Fruit fly (Drosophila melanogaster) whole organism, embryonic: ENCODE data around the gene CG17202.

Source experiments
- Awh ChIP-seq: fragments of 200-800 bp; sonication (Bioruptor generic); IDR thresholded peaks from 2 replicates; pipeline ENCODE4, ENCODE4 v1.3.6; 2022; ENCODE audit warnings: missing biosample characterization, missing genetic modification characterization
- CG10431 ChIP-seq: fragments of 200-800 bp; sonication (Bioruptor generic); optimal IDR thresholded peaks from 3 replicates; lab custom pipeline; 2018; ENCODE audit warnings: missing biosample characterization, mild to moderate bottlenecking, missing genetic modification characterization
- CG12299 ChIP-seq: fragments of 200-800 bp; sonication (Bioruptor generic); optimal IDR thresholded peaks from 2 replicates; lab custom pipeline; 2018; ENCODE audit warnings: missing biosample characterization, mild to moderate bottlenecking, missing genetic modification characterization
- CG13296 ChIP-seq: fragments of 200-800 bp; sonication (Bioruptor generic); optimal IDR thresholded peaks from 3 replicates; lab custom pipeline; 2018; ENCODE audit warnings: missing biosample characterization, mild to moderate bottlenecking, missing genetic modification characterization
- CG13894 ChIP-seq: fragments of 200-800 bp; sonication (Bioruptor generic); optimal IDR thresholded peaks from 3 replicates; lab custom pipeline; 2018; ENCODE audit warnings: missing biosample characterization, mild to moderate bottlenecking, missing genetic modification characterization, moderate library complexity
- CG1647 ChIP-seq: fragments of 200-800 bp; sonication (Bioruptor generic); optimal IDR thresholded peaks from 3 replicates; lab custom pipeline; 2016; ENCODE audit warnings: missing biosample characterization, missing genetic modification characterization
- CG17186 ChIP-seq: fragments of 200-800 bp; sonication (Bioruptor generic); optimal IDR thresholded peaks from 3 replicates; lab custom pipeline; 2017; ENCODE audit warnings: missing biosample characterization, missing genetic modification reagents, missing genetic modification characterization
- CG17328 ChIP-seq: fragments of 200-800 bp; sonication (Bioruptor generic); IDR thresholded peaks from 2 replicates; pipeline ENCODE4 v1.3.6; 2022; ENCODE audit warnings: missing biosample characterization, missing genetic modification characterization
- CG17568 ChIP-seq: fragments of 200-800 bp; sonication (Bioruptor generic); optimal IDR thresholded peaks from 2 replicates; lab custom pipeline; 2018; ENCODE audit warnings: missing biosample characterization, mild to moderate bottlenecking, missing genetic modification characterization, moderate library complexity
- CG18011 ChIP-seq: fragments of 200-800 bp; sonication (Bioruptor generic); optimal IDR thresholded peaks from 2 replicates; lab custom pipeline; 2017; ENCODE audit warnings: missing biosample characterization, missing genetic modification characterization, mild to moderate bottlenecking, moderate library complexity, missing genotype
- CG18599 ChIP-seq: fragments of 200-800 bp; sonication (Bioruptor generic); optimal IDR thresholded peaks from 3 replicates; lab custom pipeline; 2017; ENCODE audit warnings: missing biosample characterization, missing genetic modification characterization, mild to moderate bottlenecking, moderate library complexity, missing genetic modification reagents
- CG2678 ChIP-seq: fragments of 200-800 bp; sonication (Bioruptor generic); optimal IDR thresholded peaks from 3 replicates; lab custom pipeline; 2019; ENCODE audit warnings: missing biosample characterization, mild to moderate bottlenecking, missing genetic modification characterization, moderate library complexity
- CG30403 ChIP-seq: fragments of 200-800 bp; sonication (Bioruptor generic); optimal IDR thresholded peaks from 3 replicates; lab custom pipeline; 2016; ENCODE audit warnings: missing biosample characterization, missing genetic modification characterization
- CG31388 ChIP-seq: fragments of 200-800 bp; sonication (Bioruptor generic); optimal IDR thresholded peaks from 2 replicates; lab custom pipeline; 2016; ENCODE audit warnings: missing biosample characterization, missing genetic modification characterization
- CG7786 ChIP-seq: fragments of 200-800 bp; sonication (Bioruptor generic); optimal IDR thresholded peaks from 2 replicates; lab custom pipeline; 2016; ENCODE audit warnings: missing biosample characterization, missing genetic modification characterization
- D19B ChIP-seq: fragments of 200-800 bp; sonication (Bioruptor generic); optimal IDR thresholded peaks from 2 replicates; lab custom pipeline; 2017; ENCODE audit warnings: missing biosample characterization, mild to moderate bottlenecking, missing genetic modification characterization
- Doc2 ChIP-seq: fragments of 200-800 bp; sonication (Bioruptor generic); IDR thresholded peaks from 2 replicates; pipeline ENCODE4 v1.3.6; 2022; ENCODE audit warnings: missing biosample characterization, missing genetic modification characterization
- E2f2 ChIP-seq: fragments of 200-800 bp; sonication (Bioruptor generic); IDR thresholded peaks from 2 replicates; pipeline ENCODE4 v1.3.6; 2022; ENCODE audit warnings: missing biosample characterization, missing genetic modification characterization
- ERR ChIP-seq: fragments of 200-800 bp; sonication (Bioruptor generic); optimal IDR thresholded peaks from 2 replicates; lab custom pipeline; 2016; ENCODE audit warnings: missing biosample characterization, missing genetic modification characterization
- Gug ChIP-seq: fragments of 200-800 bp; sonication (Bioruptor generic); IDR thresholded peaks from 4 replicates; pipeline ENCODE4 v1.3.6; 2022; ENCODE audit warnings: missing biosample characterization, missing genetic modification characterization
- H2.0 ChIP-seq: fragments of 200-800 bp; sonication (Bioruptor generic); IDR thresholded peaks from 2 replicates; pipeline ENCODE4 v1.3.6; 2022; ENCODE audit warnings: missing biosample characterization, missing genetic modification characterization
- Hr3 ChIP-seq: fragments of 200-800 bp; sonication (Bioruptor generic); optimal IDR thresholded peaks from 3 replicates; lab custom pipeline; 2016; ENCODE audit warnings: missing biosample characterization, missing genetic modification characterization
- Lhr ChIP-seq: fragments of 200-800 bp; sonication (Bioruptor generic); optimal IDR thresholded peaks from 3 replicates; lab custom pipeline; 2017; ENCODE audit warnings: mild to moderate bottlenecking, missing biosample characterization, missing genetic modification reagents, missing genetic modification characterization
- Lim3 ChIP-seq: fragments of 200-800 bp; sonication (Bioruptor generic); IDR thresholded peaks from 2 replicates; pipeline ENCODE4 v1.3.6; 2022; ENCODE audit warnings: missing biosample characterization, missing genetic modification characterization
- Meics ChIP-seq: fragments of 200-800 bp; sonication (Bioruptor generic); optimal IDR thresholded peaks from 2 replicates; lab custom pipeline; 2017; ENCODE audit warnings: missing biosample characterization, mild to moderate bottlenecking, missing genetic modification characterization
- NC2α ChIP-seq: fragments of 200-800 bp; sonication (Bioruptor generic); optimal IDR thresholded peaks from 2 replicates; lab custom pipeline; 2016; ENCODE audit warnings: missing biosample characterization, missing genetic modification characterization
- NC2β ChIP-seq: fragments of 200-800 bp; sonication (Bioruptor generic); optimal IDR thresholded peaks from 2 replicates; lab custom pipeline; 2016; ENCODE audit warnings: missing biosample characterization, missing genetic modification characterization
- Pdp1 ChIP-seq, 2 experiments: fragments of 200-800 bp; sonication (Bioruptor generic); optimal IDR thresholded peaks; 3 replicates each; lab custom pipeline; 2016; ENCODE audit warnings: missing biosample characterization in 2 of 2, missing genetic modification characterization in 2 of 2, mild to moderate bottlenecking in 1 of 2, moderate library complexity in 1 of 2
- Ptx1 ChIP-seq: fragments of 200-800 bp; sonication (Bioruptor generic); IDR thresholded peaks from 2 replicates; pipeline ENCODE4 v1.3.6; 2022; ENCODE audit warnings: missing biosample characterization, missing genetic modification characterization
- Sry-β ChIP-seq: fragments of 200-800 bp; sonication (Bioruptor generic); optimal IDR thresholded peaks from 2 replicates; lab custom pipeline; 2018; ENCODE audit warnings: missing biosample characterization, mild to moderate bottlenecking, missing genetic modification characterization, moderate library complexity
- abd-A ChIP-seq: fragments of 200-800 bp; sonication (Bioruptor generic); optimal IDR thresholded peaks from 3 replicates; lab custom pipeline; 2019; ENCODE audit warnings: missing biosample characterization, mild to moderate bottlenecking, missing genetic modification characterization, moderate library complexity
- ase ChIP-seq: fragments of 200-800 bp; sonication (Bioruptor generic); IDR thresholded peaks from 3 replicates; pipeline ENCODE4 v1.3.6; 2022; ENCODE audit warnings: missing biosample characterization, missing genetic modification characterization
- chif ChIP-seq, 2 experiments: fragments of 200-800 bp; sonication (Bioruptor generic); optimal IDR thresholded peaks; 3 replicates each; lab custom pipeline; 2016; ENCODE audit warnings: missing biosample characterization in 2 of 2, missing genetic modification characterization in 2 of 2
- chinmo ChIP-seq: fragments of 200-800 bp; sonication (Bioruptor generic); IDR thresholded peaks from 4 replicates; pipeline ENCODE4 v1.3.6; 2022; ENCODE audit warnings: missing biosample characterization, missing genetic modification characterization; ENCODE audit not compliant: partially characterized antibody
- croc ChIP-seq: fragments of 200-800 bp; sonication (Bioruptor generic); conservative IDR thresholded peaks from 3 replicates; pipeline ENCODE4 v1.3.6; 2022; ENCODE audit warnings: missing biosample characterization, missing genetic modification characterization
- dimm ChIP-seq: fragments of 200-800 bp; sonication (Bioruptor generic); IDR thresholded peaks from 2 replicates; pipeline ENCODE4 v1.3.6; 2022; ENCODE audit warnings: missing biosample characterization, missing genetic modification characterization
- dm ChIP-seq: fragments of 200-800 bp; sonication (Bioruptor generic); optimal IDR thresholded peaks from 3 replicates; lab custom pipeline; 2016; ENCODE audit warnings: missing biosample characterization, missing genetic modification characterization
- esg ChIP-seq: fragments of 200-800 bp; sonication (Bioruptor generic); conservative IDR thresholded peaks from 2 replicates; pipeline ENCODE4 v1.3.6; 2022; ENCODE audit warnings: missing biosample characterization, missing genetic modification characterization
- fru ChIP-seq: fragments of >200 bp; optimal IDR thresholded peaks from 2 replicates; lab custom pipeline; 2017
- gcm ChIP-seq: fragments of 200-800 bp; sonication (Bioruptor generic); optimal IDR thresholded peaks from 2 replicates; lab custom pipeline; 2019; ENCODE audit warnings: missing biosample characterization, mild to moderate bottlenecking, missing genetic modification characterization, moderate library complexity
- ind ChIP-seq: fragments of 200-800 bp; sonication (Bioruptor generic); optimal IDR thresholded peaks from 3 replicates; lab custom pipeline; 2016; ENCODE audit warnings: missing biosample characterization, missing genetic modification characterization
- jumu ChIP-seq: fragments of 200-800 bp; sonication (Bioruptor generic); optimal IDR thresholded peaks from 3 replicates; lab custom pipeline; 2016; ENCODE audit warnings: missing biosample characterization, missing genetic modification characterization
- ken ChIP-seq: fragments of 200-800 bp; sonication (Bioruptor generic); IDR thresholded peaks from 3 replicates; pipeline ENCODE4 v1.3.6; 2022; ENCODE audit warnings: missing biosample characterization, missing genetic modification characterization
- ranshi ChIP-seq: fragments of 200-800 bp; sonication (Bioruptor generic); IDR thresholded peaks from 2 replicates; pipeline ENCODE4 v1.3.6; 2022; ENCODE audit warnings: missing biosample characterization, missing genetic modification characterization
- schlank ChIP-seq: fragments of 200-800 bp; sonication (Bioruptor generic); optimal IDR thresholded peaks from 2 replicates; lab custom pipeline; 2018; ENCODE audit warnings: missing biosample characterization, mild to moderate bottlenecking, missing genetic modification characterization
- sd ChIP-seq: fragments of 200-800 bp; sonication (Bioruptor generic); optimal IDR thresholded peaks from 3 replicates; lab custom pipeline; 2018; ENCODE audit warnings: missing biosample characterization, mild to moderate bottlenecking, missing genetic modification characterization, moderate library complexity
- toy ChIP-seq: fragments of 200-800 bp; sonication (Bioruptor generic); IDR thresholded peaks from 2 replicates; pipeline ENCODE4 v1.3.6; 2022; ENCODE audit warnings: missing biosample characterization, missing genetic modification characterization
- usp ChIP-seq: fragments of >200 bp; optimal IDR thresholded peaks from 2 replicates; lab custom pipeline; 2017; ENCODE audit warnings: missing biosample characterization, missing genetic modification characterization
- wek ChIP-seq: fragments of 200-800 bp; sonication (Bioruptor generic); optimal IDR thresholded peaks from 3 replicates; lab custom pipeline; 2018; ENCODE audit warnings: missing biosample characterization, mild to moderate bottlenecking, missing genetic modification characterization, moderate library complexity
- z ChIP-seq: fragments of 200-800 bp; sonication (Bioruptor generic); IDR thresholded peaks from 3 replicates; pipeline ENCODE4 v1.3.6; 2022; ENCODE audit warnings: missing biosample characterization, missing genetic modification characterization
- zen2 ChIP-seq: fragments of 200-800 bp; sonication (Bioruptor generic); IDR thresholded peaks from 3 replicates; pipeline ENCODE4 v1.3.6; 2022; ENCODE audit warnings: missing biosample characterization, missing genetic modification characterization; ENCODE audit not compliant: partially characterized antibody

The CG17202 gene

DNA sequence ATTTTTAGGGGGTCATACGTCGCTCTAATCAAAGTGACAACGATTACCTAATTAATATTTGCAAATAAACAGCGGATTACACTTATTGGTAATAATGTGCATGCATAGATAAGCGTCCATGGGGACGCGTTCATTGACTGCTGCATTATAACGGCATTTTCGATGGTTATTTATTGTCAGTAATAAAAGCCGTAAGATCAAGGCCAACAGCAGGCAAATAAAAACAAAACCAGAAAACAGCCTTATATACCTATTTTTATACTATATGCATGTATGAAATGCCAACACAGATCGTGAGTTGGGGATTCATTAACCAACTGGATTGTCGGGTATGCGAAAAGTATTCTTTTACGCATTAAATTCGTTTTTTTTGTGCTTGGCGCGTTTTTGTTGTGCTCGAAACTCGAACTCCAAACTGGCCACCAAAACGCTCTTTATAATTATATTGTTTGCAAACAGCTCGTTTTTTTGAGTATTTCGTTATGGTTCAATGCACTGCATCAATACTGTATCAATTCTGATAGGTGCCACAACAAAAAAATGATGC, 28.2 kb downstream of the CG17202 start:
- TF ChIP-seq CG7786 (GFP tag; lab: Kevin White, UChicago) (no peak), ERR (GFP tag; lab: Kevin White, UChicago) (no peak), ranshi (GFP tag; lab: Robert Waterston, UW) (no peak), sd (tag; lab: Kevin White, UChicago) (peak; percentile 30), ase (GFP tag; lab: Robert Waterston, UW) (no peak), Pdp1 (GFP tag; optimal IDR thresholded peaks at IDR 0.05; lab: Kevin White, UChicago) (peak in 1 of 2 experiments; percentile 28), CG13894 (tag; lab: Kevin White, UChicago) (peak; percentile 58), zen2 (no peak), Ptx1 (GFP tag; lab: Robert Waterston, UW) (no peak), CG2678 (no peak), dm (GFP tag; lab: Kevin White, UChicago) (no peak), Lim3 (GFP tag; lab: Robert Waterston, UW) (no peak), abd-A (peak; percentile 40), toy (GFP tag; lab: Robert Waterston, UW) (no peak), fru (lab: Kevin White, UChicago) (no peak), CG31388 (no peak), H2.0 (GFP tag; lab: Robert Waterston, UW) (no peak), chinmo (GFP tag; lab: Robert Waterston, UW) (peak; percentile 83; the same call in 2 of the 4 replicates), CG12299 (tag; lab: Kevin White, UChicago) (no peak)

DNA sequence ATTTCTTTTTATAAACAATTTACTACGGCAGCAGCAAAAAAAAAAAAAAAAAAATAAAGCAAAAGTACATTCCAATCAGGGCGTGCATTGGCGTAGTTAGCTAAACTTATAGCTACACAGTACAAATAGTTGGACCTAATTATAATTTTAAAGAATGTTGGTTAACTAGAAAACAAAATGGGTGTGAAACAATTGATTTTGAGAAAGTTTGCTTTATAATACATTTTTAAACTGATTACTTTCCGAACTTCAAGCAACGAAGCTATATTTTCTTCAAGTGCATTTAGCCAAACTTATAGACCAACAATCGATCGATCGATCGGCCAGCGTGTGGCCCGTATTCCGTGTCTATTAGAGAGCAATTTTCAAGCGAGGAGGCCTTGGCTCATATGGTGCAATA, 28.8 kb downstream of the CG17202 start:
- no peak for TF ChIP-seq Lhr
- peak; percentile 39; the same call in 1 of the 2 replicates for TF ChIP-seq esg (GFP tag; lab: Robert Waterston, UW)
- TF ChIP-seq schlank (tag; lab: Kevin White, UChicago): no peak
- no peak for TF ChIP-seq usp
- TF ChIP-seq CG18011: no peak
- TF ChIP-seq jumu (GFP tag; lab: Kevin White, UChicago): no peak
- TF ChIP-seq CG17568 (GFP tag; lab: Kevin White, UChicago): no peak
- no peak for TF ChIP-seq CG10431 (GFP tag; lab: Kevin White, UChicago)
- TF ChIP-seq CG18599 (GFP tag; lab: Kevin White, UChicago): no peak
- peak; percentile 12 for TF ChIP-seq Meics (GFP tag; lab: Kevin White, UChicago)
- peak in 1 of 2 experiments; percentile 16 for TF ChIP-seq chif (GFP tag; optimal IDR thresholded peaks at IDR 0.05; lab: Kevin White, UChicago)
- TF ChIP-seq Gug (GFP tag; lab: Robert Waterston, UW): no peak
- no peak for TF ChIP-seq wek
- no peak for TF ChIP-seq croc
- no peak for TF ChIP-seq CG17186 (GFP tag; lab: Kevin White, UChicago)
- no peak for TF ChIP-seq z (GFP tag; lab: Robert Waterston, UW)
- TF ChIP-seq D19B (GFP tag; lab: Kevin White, UChicago): no peak
- TF ChIP-seq CG17328 (GFP tag; lab: Robert Waterston, UW): peak; percentile 47; the same call in 1 of the 2 replicates
- TF ChIP-seq NC2α (GFP tag; lab: Kevin White, UChicago): no peak
- peak; percentile 13; the same call in 1 of the 2 replicates for TF ChIP-seq E2f2 (GFP tag; lab: Robert Waterston, UW)
- TF ChIP-seq NC2β (GFP tag; lab: Kevin White, UChicago): no peak
- TF ChIP-seq Awh (GFP tag; lab: Robert Waterston, UW): no peak
- TF ChIP-seq Hr3 (GFP tag; lab: Kevin White, UChicago): peak; percentile 18
- peak; percentile 34 for TF ChIP-seq ind (GFP tag; lab: Kevin White, UChicago)
- TF ChIP-seq CG13296 (GFP tag; lab: Kevin White, UChicago): peak; percentile 12
- no peak for TF ChIP-seq dimm
- TF ChIP-seq Doc2 (GFP tag; lab: Robert Waterston, UW): no peak
- TF ChIP-seq ken: no peak
- TF ChIP-seq CG1647 (GFP tag; lab: Kevin White, UChicago): no peak
- peak; percentile 40 for TF ChIP-seq CG30403 (GFP tag; lab: Kevin White, UChicago)
- TF ChIP-seq gcm: no peak
- TF ChIP-seq Sry-β (GFP tag; lab: Kevin White, UChicago): no peak
